Fruit fly (Drosophila melanogaster) whole organism, adult: ENCODE data around the gene CG31635.

Source experiments
- CG11617 ChIP-seq: fragments of 200-800 bp; sonication (Bioruptor generic); optimal IDR thresholded peaks from 2 replicates; lab custom pipeline; 2017; ENCODE audit warnings: mild to moderate bottlenecking, missing biosample characterization, missing genetic modification reagents, missing genetic modification characterization
- CG12768 ChIP-seq: fragments of 200-800 bp; sonication (Bioruptor generic); optimal IDR thresholded peaks from 2 replicates; lab custom pipeline; 2017; ENCODE audit warnings: missing biosample characterization, missing genetic modification characterization, mild to moderate bottlenecking, moderate library complexity, missing genetic modification reagents
- CG14711 ChIP-seq: fragments of 200-800 bp; sonication (Bioruptor generic); optimal IDR thresholded peaks from 2 replicates; lab custom pipeline; 2018; ENCODE audit warnings: missing biosample characterization, mild to moderate bottlenecking, missing genetic modification characterization, moderate library complexity
- CG1620 ChIP-seq: fragments of 200-800 bp; sonication (Bioruptor generic); optimal IDR thresholded peaks from 2 replicates; lab custom pipeline; 2016; ENCODE audit warnings: missing biosample characterization, missing genetic modification characterization
- CG33017 ChIP-seq: fragments of 200-800 bp; sonication (Bioruptor generic); optimal IDR thresholded peaks from 2 replicates; lab custom pipeline; 2018; ENCODE audit warnings: missing biosample characterization, mild to moderate bottlenecking, missing genetic modification characterization, moderate library complexity
- CG5204 ChIP-seq: fragments of 200-800 bp; sonication (Bioruptor generic); optimal IDR thresholded peaks from 2 replicates; lab custom pipeline; 2016; ENCODE audit warnings: missing biosample characterization, missing genetic modification characterization
- CG7045 ChIP-seq: fragments of 200-800 bp; sonication (Bioruptor generic); optimal IDR thresholded peaks from 2 replicates; lab custom pipeline; 2017; ENCODE audit warnings: missing biosample characterization, mild to moderate bottlenecking, missing genetic modification characterization
- CG7101 ChIP-seq: fragments of 200-800 bp; sonication (Bioruptor generic); optimal IDR thresholded peaks from 2 replicates; lab custom pipeline; 2018; ENCODE audit warnings: missing biosample characterization, mild to moderate bottlenecking, missing genetic modification characterization, moderate library complexity
- Clk ChIP-seq: fragments of 200-800 bp; sonication (Bioruptor generic); optimal IDR thresholded peaks from 2 replicates; lab custom pipeline; 2017; ENCODE audit warnings: missing biosample characterization, missing genetic modification characterization
- Crg-1 ChIP-seq: fragments of 200-800 bp; sonication (Bioruptor generic); optimal IDR thresholded peaks from 2 replicates; lab custom pipeline; 2016; ENCODE audit warnings: missing biosample characterization, missing genetic modification characterization
- Hr96 ChIP-seq: fragments of 200-800 bp; sonication (Bioruptor generic); optimal IDR thresholded peaks from 2 replicates; lab custom pipeline; 2016; ENCODE audit warnings: missing biosample characterization, missing genetic modification characterization
- Mnt ChIP-seq: fragments of 200-800 bp; sonication (Bioruptor generic); optimal IDR thresholded peaks from 2 replicates; lab custom pipeline; 2016; ENCODE audit warnings: missing biosample characterization, mild to moderate bottlenecking, missing genetic modification characterization
- bab1 ChIP-seq: fragments of 200-800 bp; sonication (Bioruptor generic); optimal IDR thresholded peaks from 3 replicates; lab custom pipeline; 2019; ENCODE audit warnings: missing biosample characterization, mild to moderate bottlenecking, missing genetic modification characterization, moderate library complexity
- cic ChIP-seq: fragments of 200-800 bp; sonication (Bioruptor generic); optimal IDR thresholded peaks from 2 replicates; lab custom pipeline; 2017; ENCODE audit warnings: missing biosample characterization, mild to moderate bottlenecking, missing genetic modification characterization, moderate library complexity
- cnc ChIP-seq, 2 experiments: fragments of >200 bp; optimal IDR thresholded peaks; 2 replicates each; lab custom pipeline; 2017
- kay ChIP-seq: fragments of 200-800 bp; sonication (Bioruptor generic); peaks from one replicate; lab custom pipeline; 2016; ENCODE audit warnings: missing biosample characterization, missing genetic modification characterization, borderline replicate concordance
- ovo ChIP-seq: fragments of 200-800 bp; sonication (Bioruptor generic); optimal IDR thresholded peaks from 2 replicates; lab custom pipeline; 2016; ENCODE audit warnings: missing biosample characterization, missing genetic modification characterization
- pad ChIP-seq: fragments of 200-800 bp; sonication (Bioruptor generic); optimal IDR thresholded peaks from 3 replicates; lab custom pipeline; 2017; ENCODE audit warnings: missing biosample characterization, missing genetic modification characterization, mild to moderate bottlenecking, moderate library complexity, missing genetic modification reagents
- tj ChIP-seq: fragments of 200-800 bp; sonication (Bioruptor generic); optimal IDR thresholded peaks from 3 replicates; lab custom pipeline; 2017; ENCODE audit warnings: missing biosample characterization, mild to moderate bottlenecking, missing genetic modification characterization, moderate library complexity
- toe ChIP-seq: fragments of 200-800 bp; sonication (Bioruptor generic); optimal IDR thresholded peaks from 2 replicates; lab custom pipeline; 2016; ENCODE audit warnings: missing biosample characterization, missing genetic modification characterization

The CG31635 gene

dm6 chr2L:6611374-6612005 lies 37.4 kb downstream of the CG31635 start:
- TF ChIP-seq Crg-1 (no peak), cic (no peak), ovo (GFP tag; lab: Kevin White, UChicago) (peak; percentile 80)

DNA sequence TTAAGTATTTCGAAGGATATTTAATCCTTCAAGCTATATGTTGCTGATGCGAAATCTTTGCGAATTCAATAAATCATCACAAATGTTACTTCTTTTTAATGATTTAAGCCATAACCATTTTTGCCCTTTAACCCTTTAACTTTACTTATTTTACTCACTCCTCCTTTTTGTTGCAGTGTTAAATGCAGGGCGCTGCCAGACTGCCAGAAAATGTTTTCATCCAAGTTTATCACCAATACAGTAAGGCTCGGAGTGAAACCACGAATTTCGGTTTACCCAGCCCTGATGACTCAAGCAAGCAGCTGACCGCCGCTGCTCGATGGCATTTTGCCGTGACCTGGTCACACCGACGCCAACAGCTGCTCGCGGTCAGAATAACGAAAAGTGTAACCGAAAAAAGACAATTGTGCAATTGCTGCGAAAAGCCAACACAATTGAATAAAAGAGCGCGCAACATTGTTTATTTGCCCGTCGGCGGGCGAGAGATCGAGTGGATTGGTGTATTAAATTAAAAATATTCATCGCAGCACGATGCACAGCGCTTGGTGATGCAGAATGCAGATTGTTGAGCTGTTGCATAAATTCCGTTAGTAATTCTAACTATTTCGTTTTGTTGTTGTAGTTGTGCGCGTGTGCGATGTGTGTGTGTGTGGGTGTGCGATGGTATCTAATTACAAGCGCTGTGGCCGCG lies 38.1 kb downstream of the CG31635 start, which contains the start of gene CG11050:
Gene CG11050 (plus strand): TSS at position 329 of the 691 bp plus-strand sequence.
- peak; percentile 67 for TF ChIP-seq tj (GFP tag; lab: Kevin White, UChicago)
- TF ChIP-seq cnc (optimal IDR thresholded peaks at IDR 0.05; lab: Kevin White, UChicago): no peak
- peak; percentile 27 for TF ChIP-seq Clk (GFP tag; lab: Kevin White, UChicago)
- peak; percentile 66 for TF ChIP-seq cic
- TF ChIP-seq Hr96 (GFP tag; lab: Kevin White, UChicago): peak; percentile 33
- TF ChIP-seq CG14711 (tag; lab: Kevin White, UChicago): peak; percentile 28
- TF ChIP-seq CG33017: peak; percentile 6
- TF ChIP-seq bab1 (GFP tag; lab: Kevin White, UChicago): peak; percentile 90
- peak; percentile 60 for TF ChIP-seq Crg-1
- TF ChIP-seq toe (GFP tag; lab: Kevin White, UChicago): peak; percentile 10
- TF ChIP-seq CG12768 (GFP tag; lab: Kevin White, UChicago): no peak
- TF ChIP-seq CG7101 (tag; lab: Kevin White, UChicago): peak; percentile 50
- peak; percentile 63 for TF ChIP-seq ovo (GFP tag; lab: Kevin White, UChicago)
- TF ChIP-seq CG5204 (GFP tag; lab: Kevin White, UChicago): peak; percentile 13
- peak; percentile 100 for TF ChIP-seq kay (GFP tag; lab: Kevin White, UChicago)
- peak; percentile 65 for TF ChIP-seq CG7045 (GFP tag; lab: Kevin White, UChicago)
- TF ChIP-seq Mnt (GFP tag; lab: Kevin White, UChicago): peak; percentile 77
- peak; percentile 3 for TF ChIP-seq pad (GFP tag; lab: Kevin White, UChicago)
- TF ChIP-seq CG1620 (GFP tag; lab: Kevin White, UChicago): peak; percentile 68
- TF ChIP-seq CG11617: peak; percentile 19

dm6 chr2L:6601018-6601505 lies 47.9 kb downstream of the CG31635 start, which contains the start of gene Dpp10:
TSS of gene Dpp10 (minus strand) at chr2L:6601068.
- TF ChIP-seq kay (GFP tag; lab: Kevin White, UChicago) (peak; percentile 75), toe (GFP tag; lab: Kevin White, UChicago) (peak; percentile 87), CG14711 (tag; lab: Kevin White, UChicago) (peak; percentile 63), CG12768 (GFP tag; lab: Kevin White, UChicago) (peak; percentile 93), Mnt (GFP tag; lab: Kevin White, UChicago) (peak; percentile 54), CG7101 (tag; lab: Kevin White, UChicago) (peak; percentile 82), pad (GFP tag; lab: Kevin White, UChicago) (peak; percentile 54), CG11617 (peak; percentile 70), ovo (GFP tag; lab: Kevin White, UChicago) (no peak), CG7045 (GFP tag; lab: Kevin White, UChicago) (peak; percentile 92), CG5204 (GFP tag; lab: Kevin White, UChicago) (peak; percentile 90), tj (GFP tag; lab: Kevin White, UChicago) (peak; percentile 40), Clk (GFP tag; lab: Kevin White, UChicago) (peak; percentile 84), CG33017 (peak; percentile 90), cnc (optimal IDR thresholded peaks at IDR 0.05; lab: Kevin White, UChicago) (no peak), Crg-1 (peak; percentile 5), cic (peak; percentile 47), bab1 (GFP tag; lab: Kevin White, UChicago) (no peak), Hr96 (GFP tag; lab: Kevin White, UChicago) (peak; percentile 77), CG1620 (GFP tag; lab: Kevin White, UChicago) (peak; percentile 18)

DNA sequence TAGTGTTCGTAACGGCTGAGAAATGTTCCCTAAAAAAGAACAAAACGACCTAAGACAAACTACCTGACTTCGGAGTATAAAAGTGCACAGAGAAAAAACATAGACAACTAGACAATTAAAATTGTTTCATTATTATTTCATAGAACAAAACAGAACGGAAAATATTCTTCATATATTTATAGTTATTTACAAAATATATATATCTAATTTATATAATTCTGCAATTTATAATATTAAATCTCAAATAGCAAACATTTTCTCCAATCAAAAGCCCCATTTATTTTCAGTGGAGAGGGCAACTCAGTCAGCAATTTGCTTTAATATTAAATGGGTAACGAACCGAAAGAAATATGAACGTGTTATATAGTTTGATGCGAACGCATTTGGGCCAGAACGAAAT lies 53.9 kb downstream of the CG31635 start:
- TF ChIP-seq bab1 (GFP tag; lab: Kevin White, UChicago) (no peak), Clk (GFP tag; lab: Kevin White, UChicago) (no peak), ovo (GFP tag; lab: Kevin White, UChicago) (no peak), cic (no peak), CG7101 (tag; lab: Kevin White, UChicago) (no peak), CG33017 (no peak), CG12768 (GFP tag; lab: Kevin White, UChicago) (no peak), CG7045 (GFP tag; lab: Kevin White, UChicago) (no peak), CG5204 (GFP tag; lab: Kevin White, UChicago) (no peak), Crg-1 (no peak), kay (GFP tag; lab: Kevin White, UChicago) (no peak), CG14711 (tag; lab: Kevin White, UChicago) (no peak), Hr96 (GFP tag; lab: Kevin White, UChicago) (no peak), Mnt (GFP tag; lab: Kevin White, UChicago) (no peak), CG11617 (no peak), toe (GFP tag; lab: Kevin White, UChicago) (no peak), cnc (optimal IDR thresholded peaks at IDR 0.05; lab: Kevin White, UChicago) (no peak), CG1620 (GFP tag; lab: Kevin White, UChicago) (no peak)

DNA sequence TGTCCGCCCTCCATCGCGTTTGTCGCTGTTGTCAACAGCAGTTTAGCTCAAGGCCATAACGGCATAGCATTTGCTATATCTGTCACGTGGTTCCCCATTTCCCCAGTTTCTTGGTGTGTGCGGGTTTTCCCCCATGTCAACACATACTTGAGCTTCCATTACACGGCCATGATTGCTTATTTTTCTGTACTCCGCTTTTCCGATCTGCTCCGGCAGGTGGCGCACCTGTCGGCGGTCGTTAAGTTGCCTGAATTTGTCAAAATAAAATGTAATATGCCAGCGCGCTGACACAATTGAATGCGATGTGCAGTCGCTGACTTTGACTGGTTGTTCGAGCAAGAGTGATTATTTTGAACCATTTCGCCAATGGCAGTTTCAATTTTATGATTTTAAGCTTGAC lies 64.6 kb downstream of the CG31635 start:
- TF ChIP-seq ovo (GFP tag; lab: Kevin White, UChicago): no peak
- TF ChIP-seq Clk (GFP tag; lab: Kevin White, UChicago): no peak
- TF ChIP-seq pad (GFP tag; lab: Kevin White, UChicago): no peak
- TF ChIP-seq CG11617: no peak
- no peak for TF ChIP-seq Mnt (GFP tag; lab: Kevin White, UChicago)
- TF ChIP-seq cic: no peak
- TF ChIP-seq tj (GFP tag; lab: Kevin White, UChicago): no peak
- no peak for TF ChIP-seq CG7101 (tag; lab: Kevin White, UChicago)
- no peak for TF ChIP-seq toe (GFP tag; lab: Kevin White, UChicago)
- TF ChIP-seq Crg-1: no peak
- TF ChIP-seq Hr96 (GFP tag; lab: Kevin White, UChicago): no peak
- TF ChIP-seq CG1620 (GFP tag; lab: Kevin White, UChicago): no peak
- TF ChIP-seq kay (GFP tag; lab: Kevin White, UChicago): no peak
- no peak for TF ChIP-seq CG5204 (GFP tag; lab: Kevin White, UChicago)
- TF ChIP-seq CG33017: no peak
- no peak for TF ChIP-seq cnc (optimal IDR thresholded peaks at IDR 0.05; lab: Kevin White, UChicago)
- TF ChIP-seq CG12768 (GFP tag; lab: Kevin White, UChicago): no peak
